Fruit fly (Drosophila melanogaster) whole organism, embryonic: ENCODE results near the gene erm.

ENCODE experiments used
- Asciz ChIP-seq: fragments of 200-800 bp; sonication (Bioruptor generic); optimal IDR thresholded peaks from 2 replicates; lab custom pipeline; 2017; ENCODE audit warnings: missing biosample characterization, mild to moderate bottlenecking, missing genetic modification characterization, missing genetic modification reagents
- Awh ChIP-seq: fragments of 200-800 bp; sonication (Bioruptor generic); IDR thresholded peaks from 2 replicates; pipeline ENCODE4, ENCODE4 v1.3.6; 2022; ENCODE audit warnings: missing biosample characterization, missing genetic modification characterization
- Bdp1 ChIP-seq: fragments of 200-800 bp; sonication (Bioruptor generic); optimal IDR thresholded peaks from 3 replicates; lab custom pipeline; 2016; ENCODE audit warnings: missing biosample characterization, missing genetic modification characterization
- CG11085 ChIP-seq: fragments of 200-800 bp; sonication (Bioruptor generic); IDR thresholded peaks from 2 replicates; pipeline ENCODE4 v1.3.6; 2022; ENCODE audit warnings: missing biosample characterization, missing genetic modification characterization
- CG12391 ChIP-seq: fragments of 200-800 bp; sonication (Bioruptor generic); optimal IDR thresholded peaks from 3 replicates; lab custom pipeline; 2018; ENCODE audit warnings: missing biosample characterization, mild to moderate bottlenecking, missing genetic modification characterization, moderate library complexity
- CG13296 ChIP-seq: fragments of 200-800 bp; sonication (Bioruptor generic); optimal IDR thresholded peaks from 3 replicates; lab custom pipeline; 2018; ENCODE audit warnings: missing biosample characterization, mild to moderate bottlenecking, missing genetic modification characterization
- CG14050 ChIP-seq: fragments of 200-800 bp; sonication (Bioruptor generic); IDR thresholded peaks from 3 replicates; pipeline ENCODE4 v1.3.6; 2022; ENCODE audit warnings: missing biosample characterization, missing genetic modification characterization
- CG14965 ChIP-seq: fragments of 200-800 bp; sonication (Bioruptor generic); optimal IDR thresholded peaks from 2 replicates; lab custom pipeline; 2016; ENCODE audit warnings: missing biosample characterization, missing genetic modification characterization, borderline replicate concordance
- CG15011 ChIP-seq: fragments of 200-800 bp; sonication (Bioruptor generic); optimal IDR thresholded peaks from 3 replicates; lab custom pipeline; 2018; ENCODE audit warnings: missing biosample characterization, mild to moderate bottlenecking, missing genetic modification characterization
- CG15479 ChIP-seq: fragments of 200-800 bp; sonication (Bioruptor generic); optimal IDR thresholded peaks from 3 replicates; lab custom pipeline; 2019; ENCODE audit warnings: missing biosample characterization, mild to moderate bottlenecking, missing genetic modification characterization, moderate library complexity
- CG17385 ChIP-seq: fragments of 200-800 bp; sonication (Bioruptor generic); optimal IDR thresholded peaks from 3 replicates; lab custom pipeline; 2018; ENCODE audit warnings: missing biosample characterization, mild to moderate bottlenecking, missing genetic modification characterization
- CG2199 ChIP-seq: fragments of 200-800 bp; sonication (Bioruptor generic); IDR thresholded peaks from 3 replicates; pipeline ENCODE4 v1.3.6; 2022; ENCODE audit warnings: missing biosample characterization, missing genetic modification characterization
- CG33213 ChIP-seq: fragments of 200-800 bp; sonication (Bioruptor generic); optimal IDR thresholded peaks from 3 replicates; lab custom pipeline; 2016; ENCODE audit warnings: missing biosample characterization, missing genetic modification characterization
- CG34224 ChIP-seq: fragments of 200-800 bp; sonication (Bioruptor generic); IDR thresholded peaks from 3 replicates; pipeline ENCODE4 v1.3.6; 2022; ENCODE audit warnings: missing biosample characterization, missing genetic modification characterization; ENCODE audit not compliant: partially characterized antibody
- CG34422 ChIP-seq: fragments of 200-800 bp; sonication (Bioruptor generic); IDR thresholded peaks from 3 replicates; pipeline ENCODE4 v1.3.6; 2022; ENCODE audit warnings: missing biosample characterization, missing genetic modification characterization
- CG4328 ChIP-seq: fragments of 200-800 bp; sonication (Bioruptor generic); optimal IDR thresholded peaks from 3 replicates; lab custom pipeline; 2017; ENCODE audit warnings: missing biosample characterization, missing genetic modification reagents, missing genetic modification characterization
- CG6254 ChIP-seq: fragments of 200-800 bp; sonication (Bioruptor generic); optimal IDR thresholded peaks from 3 replicates; lab custom pipeline; 2017; ENCODE audit warnings: mild to moderate bottlenecking, missing biosample characterization, missing genetic modification reagents, missing genetic modification characterization
- CG6654 ChIP-seq: fragments of 200-800 bp; sonication (Bioruptor generic); optimal IDR thresholded peaks from 2 replicates; lab custom pipeline; 2017; ENCODE audit warnings: missing biosample characterization, mild to moderate bottlenecking, missing genetic modification characterization
- CG7372 ChIP-seq: fragments of 200-800 bp; sonication (Bioruptor generic); IDR thresholded peaks from 2 replicates; pipeline ENCODE4 v1.3.6; 2022; ENCODE audit warnings: missing biosample characterization, missing genetic modification characterization
- CG7556 ChIP-seq: fragments of 200-800 bp; sonication (Bioruptor generic); optimal IDR thresholded peaks from 2 replicates; lab custom pipeline; 2017; ENCODE audit warnings: missing biosample characterization, mild to moderate bottlenecking, missing genetic modification characterization
- CG8290 ChIP-seq, 3 experiments: fragments of 200-800 bp; sonication (Bioruptor generic); optimal IDR thresholded peaks; 2 replicates each; lab custom pipeline; 2016 to 2019; ENCODE audit warnings: missing biosample characterization in 3 of 3, missing genetic modification characterization in 3 of 3, mild to moderate bottlenecking in 2 of 3, moderate library complexity in 1 of 3
- CkIIα-i1 ChIP-seq: fragments of 200-800 bp; sonication (Bioruptor generic); IDR thresholded peaks from 2 replicates; pipeline ENCODE4 v1.3.6; 2022; ENCODE audit warnings: missing biosample characterization, missing genetic modification characterization
- Dad ChIP-seq: fragments of 200-800 bp; sonication (Bioruptor generic); optimal IDR thresholded peaks from 3 replicates; lab custom pipeline; 2016; ENCODE audit warnings: missing biosample characterization, missing genetic modification characterization
- Dbx ChIP-seq: fragments of 200-800 bp; sonication (Bioruptor generic); IDR thresholded peaks from 3 replicates; pipeline ENCODE4 v1.3.6; 2022; ENCODE audit warnings: missing biosample characterization, missing genetic modification characterization
- Drgx ChIP-seq: fragments of 200-800 bp; sonication (Bioruptor generic); IDR thresholded peaks from 2 replicates; pipeline ENCODE4 v1.3.6; 2022; ENCODE audit warnings: missing biosample characterization, missing genetic modification characterization
- H15 ChIP-seq: fragments of 200-800 bp; sonication (Bioruptor generic); IDR thresholded peaks from 3 replicates; pipeline ENCODE4 v1.3.6; 2022; ENCODE audit warnings: missing biosample characterization, missing genetic modification characterization
- Mad ChIP-seq: fragments of 200-800 bp; sonication (Bioruptor generic); optimal IDR thresholded peaks from 2 replicates; lab custom pipeline; 2016; ENCODE audit warnings: missing biosample characterization, missing genetic modification characterization
- Max ChIP-seq: fragments of 200-800 bp; sonication (Bioruptor generic); optimal IDR thresholded peaks from 2 replicates; lab custom pipeline; 2016; ENCODE audit warnings: missing biosample characterization, mild to moderate bottlenecking, missing genetic modification characterization
- Nf-YC ChIP-seq: fragments of 200-800 bp; optimal IDR thresholded peaks from 3 replicates; lab custom pipeline; 2019; ENCODE audit warnings: missing biosample characterization, mild to moderate bottlenecking, missing genetic modification characterization, moderate library complexity
- Tbp ChIP-seq: fragments of >200 bp; optimal IDR thresholded peaks from 2 replicates; lab custom pipeline; 2018; ENCODE audit warnings: missing biosample characterization, missing genetic modification characterization
- ab ChIP-seq: fragments of 200-800 bp; sonication (Bioruptor generic); optimal IDR thresholded peaks from 2 replicates; lab custom pipeline; 2016; ENCODE audit warnings: missing biosample characterization, missing genetic modification characterization
- abd-A ChIP-seq: fragments of 200-800 bp; sonication (Bioruptor generic); optimal IDR thresholded peaks from 3 replicates; lab custom pipeline; 2019; ENCODE audit warnings: missing biosample characterization, mild to moderate bottlenecking, missing genetic modification characterization, moderate library complexity
- bigmax ChIP-seq: fragments of 200-800 bp; sonication (Bioruptor generic); optimal IDR thresholded peaks from 2 replicates; lab custom pipeline; 2018; ENCODE audit warnings: missing biosample characterization, mild to moderate bottlenecking, missing genetic modification characterization
- da ChIP-seq: fragments of 200-800 bp; sonication (Bioruptor generic); optimal IDR thresholded peaks from 2 replicates; lab custom pipeline; 2016; ENCODE audit warnings: missing biosample characterization, missing genetic modification characterization
- dmrt99B ChIP-seq: fragments of 200-800 bp; sonication (Bioruptor generic); optimal IDR thresholded peaks from 2 replicates; lab custom pipeline; 2018; ENCODE audit warnings: missing biosample characterization, mild to moderate bottlenecking, missing genetic modification characterization, moderate library complexity
- gcm2 ChIP-seq: fragments of 200-800 bp; sonication (Bioruptor generic); optimal IDR thresholded peaks from 2 replicates; lab custom pipeline; 2016; ENCODE audit warnings: missing biosample characterization, missing genetic modification characterization
- gsb-n ChIP-seq: fragments of 200-800 bp; sonication (Bioruptor generic); optimal IDR thresholded peaks from 3 replicates; lab custom pipeline; 2018; ENCODE audit warnings: missing biosample characterization, mild to moderate bottlenecking, missing genetic modification characterization
- ham ChIP-seq: fragments of 200-800 bp; sonication (Bioruptor generic); IDR thresholded peaks from 2 replicates; pipeline ENCODE4 v1.3.6; 2022; ENCODE audit warnings: missing biosample characterization, missing genetic modification characterization
- lola ChIP-seq, 3 experiments: fragments of >200 bp in 2 of 3; fragments of 200-800 bp in 1 of 3; sonication (Bioruptor generic) in 1 of 3; optimal IDR thresholded peaks; 2 replicates each; lab custom pipeline; 2017 to 2019; ENCODE audit warnings: missing biosample characterization in 3 of 3, missing genetic modification characterization in 3 of 3, mild to moderate bottlenecking in 1 of 3, moderate library complexity in 1 of 3
- nerfin-2 ChIP-seq: fragments of 200-800 bp; sonication (Bioruptor generic); IDR thresholded peaks from 2 replicates; pipeline ENCODE4 v1.3.6; 2022; ENCODE audit warnings: missing biosample characterization, missing genetic modification characterization; ENCODE audit not compliant: partially characterized antibody
- org-1 ChIP-seq: fragments of 200-800 bp; sonication (Bioruptor generic); optimal IDR thresholded peaks from 2 replicates; lab custom pipeline; 2017; ENCODE audit warnings: missing biosample characterization, missing genetic modification characterization
- peb ChIP-seq: fragments of 200-800 bp; sonication (Bioruptor generic); IDR thresholded peaks from 2 replicates; pipeline ENCODE4 v1.3.6; 2022; ENCODE audit warnings: missing biosample characterization, missing genetic modification characterization
- schlank ChIP-seq: fragments of 200-800 bp; sonication (Bioruptor generic); optimal IDR thresholded peaks from 2 replicates; lab custom pipeline; 2018; ENCODE audit warnings: missing biosample characterization, mild to moderate bottlenecking, missing genetic modification characterization
- slou ChIP-seq: fragments of 200-800 bp; sonication (Bioruptor generic); optimal IDR thresholded peaks from 3 replicates; lab custom pipeline; 2016; ENCODE audit warnings: missing biosample characterization, missing genetic modification characterization
- sug ChIP-seq: fragments of 200-800 bp; optimal IDR thresholded peaks from 2 replicates; lab custom pipeline; 2019; ENCODE audit warnings: missing biosample characterization, mild to moderate bottlenecking, missing genetic modification characterization, moderate library complexity
- unc-4 ChIP-seq: fragments of 200-800 bp; sonication (Bioruptor generic); IDR thresholded peaks from 2 replicates; pipeline ENCODE4 v1.3.6; 2022; ENCODE audit warnings: missing biosample characterization, missing genetic modification characterization; ENCODE audit not compliant: partially characterized antibody
- z ChIP-seq: fragments of 200-800 bp; sonication (Bioruptor generic); IDR thresholded peaks from 3 replicates; pipeline ENCODE4 v1.3.6; 2022; ENCODE audit warnings: missing biosample characterization, missing genetic modification characterization
- zf30C ChIP-seq: fragments of 200-800 bp; sonication (Bioruptor generic); optimal IDR thresholded peaks from 3 replicates; lab custom pipeline; 2018; ENCODE audit warnings: missing biosample characterization, mild to moderate bottlenecking, missing genetic modification characterization

Gene erm

dm6 chr2L:1986343-1987280, 16.4 kb upstream of the erm start (continued):
- TF ChIP-seq CG14050 (peak; percentile 52), CkIIα-i1 (GFP tag; lab: Robert Waterston, UW) (no peak), Dbx (GFP tag; lab: Robert Waterston, UW) (peak; percentile 65; the same call in 2 of the 3 replicates), Nf-YC (tag; lab: Kevin White, UChicago) (peak; percentile 27), Asciz (GFP tag; lab: Kevin White, UChicago) (peak; percentile 39), Bdp1 (GFP tag; lab: Kevin White, UChicago) (peak; percentile 4), org-1 (no peak), unc-4 (GFP tag; lab: Robert Waterston, UW) (no peak), z (GFP tag; lab: Robert Waterston, UW) (no peak), CG14965 (GFP tag; lab: Kevin White, UChicago) (no peak), ab (GFP tag; lab: Kevin White, UChicago) (no peak), lola (GFP tag; optimal IDR thresholded peaks at IDR 0.05; lab: Kevin White, UChicago) (no peak), zf30C (GFP tag; lab: Kevin White, UChicago) (no peak), dmrt99B (tag; lab: Kevin White, UChicago) (peak; percentile 66), CG12391 (tag; lab: Kevin White, UChicago) (peak; percentile 56), gcm2 (GFP tag; lab: Kevin White, UChicago) (peak; percentile 21), CG6654 (peak; percentile 23), peb (GFP tag; lab: Robert Waterston, UW) (no peak; the same call in 1 of the 2 replicates), sug (tag; lab: Kevin White, UChicago) (peak; percentile 100), CG7556 (GFP tag; lab: Kevin White, UChicago) (peak; percentile 68), CG6254 (GFP tag; lab: Kevin White, UChicago) (no peak), CG15011 (GFP tag; lab: Kevin White, UChicago) (no peak), CG15479 (GFP tag; lab: Kevin White, UChicago) (no peak), Drgx (GFP tag; lab: Robert Waterston, UW) (peak; percentile 38; the same call in 1 of the 2 replicates), slou (no peak), CG33213 (GFP tag; lab: Kevin White, UChicago) (peak; percentile 14), CG8290 (GFP tag; optimal IDR thresholded peaks at IDR 0.05; lab: Kevin White, UChicago) (no peak), CG8290 (tag; optimal IDR thresholded peaks at IDR 0.05; lab: Kevin White, UChicago) (peak in 1 of 2 experiments; percentile 73), bigmax (GFP tag; lab: Kevin White, UChicago) (no peak), schlank (tag; lab: Kevin White, UChicago) (no peak), CG4328 (peak; percentile 26), Dad (GFP tag; lab: Kevin White, UChicago) (peak; percentile 11), CG7372 (no peak), H15 (GFP tag; lab: Robert Waterston, UW) (peak; percentile 59; the same call in 1 of the 3 replicates), CG11085 (GFP tag; lab: Robert Waterston, UW) (peak; percentile 49; the same call in 1 of the 2 replicates), da (GFP tag; lab: Kevin White, UChicago) (no peak), CG17385 (GFP tag; lab: Kevin White, UChicago) (peak; percentile 44), Mad (GFP tag; lab: Kevin White, UChicago) (peak; percentile 33), Tbp (GFP tag; lab: Kevin White, UChicago) (no peak), CG13296 (GFP tag; lab: Kevin White, UChicago) (peak; percentile 16), nerfin-2 (GFP tag; lab: Robert Waterston, UW) (no peak), abd-A (tag; lab: Kevin White, UChicago) (no peak), CG2199 (no peak), ham (no peak), Awh (no peak), CG34422 (GFP tag; lab: Robert Waterston, UW) (no peak), CG34224 (no peak), gsb-n (tag; lab: Kevin White, UChicago) (no peak), Max (GFP tag; lab: Kevin White, UChicago) (no peak)
